Fruit fly (Drosophila melanogaster): Measurements from ENCODE around the gene CG43317.

Gene CG43317

dm6 chr3R:15846234-15846633 is 12.0 kb upstream of the CG43317 start, which contains the start of gene CG4546:
Gene CG4546, plus strand, starts transcription at chr3R:15846534.
- TF ChIP-seq ovo (GFP tag; optimal IDR thresholded peaks at IDR 0.05) (no peak), cic (GFP tag; optimal IDR thresholded peaks at IDR 0.05) (no peak), Mnt (GFP tag; optimal IDR thresholded peaks at IDR 0.05) (no peak)

DNA sequence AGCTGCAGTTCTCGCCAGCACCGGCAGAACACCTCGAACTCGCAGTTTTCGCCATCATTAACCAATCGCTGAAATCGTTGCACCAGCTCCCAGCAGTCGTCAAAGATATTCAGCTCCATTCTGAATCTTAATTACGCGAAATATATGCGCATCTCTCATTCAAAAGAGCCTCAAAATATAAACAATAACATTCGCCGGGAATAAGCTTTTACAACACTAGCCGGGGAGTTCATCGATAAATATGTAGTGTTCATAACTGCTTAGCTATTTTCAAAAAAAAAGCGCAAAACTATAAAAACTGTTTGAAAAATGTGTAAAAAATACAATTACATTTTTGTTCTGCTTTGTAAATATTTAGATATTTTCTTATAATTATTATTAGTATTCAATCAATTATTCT is 5.1 kb upstream of the CG43317 start, which contains the start of gene Pbp45:
Gene Pbp45, minus strand, starts transcription at position 222 of the 400 bp plus-strand sequence.
- TF ChIP-seq CG7101 (tag; optimal IDR thresholded peaks at IDR 0.05) (peak; percentile 41), Crg-1 (GFP tag; optimal IDR thresholded peaks at IDR 0.05) (peak; percentile 23), pad (GFP tag; optimal IDR thresholded peaks at IDR 0.05) (peak; percentile 16), cic (GFP tag; optimal IDR thresholded peaks at IDR 0.05) (no peak), kay (GFP tag; ENCODE audit: borderline replicate concordance) (no peak), CG5204 (GFP tag; optimal IDR thresholded peaks at IDR 0.05) (no peak), tj (GFP tag; optimal IDR thresholded peaks at IDR 0.05) (peak; percentile 35), CG12768 (GFP tag; optimal IDR thresholded peaks at IDR 0.05) (no peak), CG11617 (GFP tag; optimal IDR thresholded peaks at IDR 0.05) (no peak), CG14711 (tag; optimal IDR thresholded peaks at IDR 0.05) (peak; percentile 32), Mnt (GFP tag; optimal IDR thresholded peaks at IDR 0.05) (no peak), bab1 (GFP tag; optimal IDR thresholded peaks at IDR 0.05) (no peak), CG33017 (tag; optimal IDR thresholded peaks at IDR 0.05) (no peak), ovo (GFP tag; optimal IDR thresholded peaks at IDR 0.05) (no peak), CG1620 (GFP tag; optimal IDR thresholded peaks at IDR 0.05) (peak; percentile 14)

dm6 chr3R:15836864-15837824 is 2.9 kb upstream of the CG43317 start, which contains the start of the genes ND-23 and spn-E:
Gene ND-23, minus strand, starts transcription at chr3R:15837117.
Gene spn-E, plus strand, starts transcription at chr3R:15837419.
- peak; percentile 49 for TF ChIP-seq pad (GFP tag; optimal IDR thresholded peaks at IDR 0.05)
- peak; percentile 63 for TF ChIP-seq CG33017 (tag; optimal IDR thresholded peaks at IDR 0.05)
- TF ChIP-seq CG1620 (GFP tag; optimal IDR thresholded peaks at IDR 0.05): no peak
- TF ChIP-seq tj (GFP tag; optimal IDR thresholded peaks at IDR 0.05): peak; percentile 85
- peak; percentile 78 for TF ChIP-seq CG14711 (tag; optimal IDR thresholded peaks at IDR 0.05)
- peak; percentile 62 for TF ChIP-seq CG11617 (GFP tag; optimal IDR thresholded peaks at IDR 0.05)
- peak; percentile 48 for TF ChIP-seq bab1 (GFP tag; optimal IDR thresholded peaks at IDR 0.05)
- TF ChIP-seq CG7101 (tag; optimal IDR thresholded peaks at IDR 0.05): peak; percentile 80
- no peak for TF ChIP-seq Hr96 (GFP tag; optimal IDR thresholded peaks at IDR 0.05)
- TF ChIP-seq toe (GFP tag; optimal IDR thresholded peaks at IDR 0.05): peak; percentile 55
- no peak for TF ChIP-seq kay (GFP tag; ENCODE audit: borderline replicate concordance)
- TF ChIP-seq ovo (GFP tag; optimal IDR thresholded peaks at IDR 0.05): peak; percentile 76
- peak; percentile 60 for TF ChIP-seq Crg-1 (GFP tag; optimal IDR thresholded peaks at IDR 0.05)
- TF ChIP-seq CG7045 (GFP tag; optimal IDR thresholded peaks at IDR 0.05): peak; percentile 42

DNA sequence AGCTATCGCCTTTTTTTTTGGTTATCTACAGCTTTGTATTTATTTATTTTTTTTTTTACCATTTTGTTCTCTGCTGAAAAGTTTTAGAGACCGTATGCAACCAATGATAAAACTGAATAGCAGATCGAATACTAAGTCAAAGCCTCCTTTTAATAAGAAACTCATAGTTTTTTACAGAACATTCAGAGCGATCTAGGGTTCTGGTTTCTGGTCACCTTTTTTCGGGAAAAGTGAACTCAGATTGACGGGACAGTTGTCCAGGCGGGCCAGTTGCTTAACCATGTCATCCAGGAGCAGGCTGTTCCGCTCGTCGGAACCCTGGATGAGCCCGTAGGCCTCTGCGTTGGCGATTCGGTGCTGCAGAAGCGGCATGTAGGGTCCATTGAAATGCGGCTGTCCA is 893 bp downstream of the CG43317 start, which contains the start of gene CG43318:
Gene CG43318, minus strand, starts transcription at position 101 of the 400 bp plus-strand sequence.
- no peak for TF ChIP-seq Hr96 (GFP tag; optimal IDR thresholded peaks at IDR 0.05)
- TF ChIP-seq CG11617 (GFP tag; optimal IDR thresholded peaks at IDR 0.05): no peak
- no peak for TF ChIP-seq CG1620 (GFP tag; optimal IDR thresholded peaks at IDR 0.05)
- TF ChIP-seq ovo (GFP tag; optimal IDR thresholded peaks at IDR 0.05): no peak
- no peak for TF ChIP-seq CG5204 (GFP tag; optimal IDR thresholded peaks at IDR 0.05)
- TF ChIP-seq Mnt (GFP tag; optimal IDR thresholded peaks at IDR 0.05): no peak
- TF ChIP-seq toe (GFP tag; optimal IDR thresholded peaks at IDR 0.05): no peak
- no peak for TF ChIP-seq kay (GFP tag; ENCODE audit: borderline replicate concordance)
- no peak for TF ChIP-seq cnc (optimal IDR thresholded peaks at IDR 0.05)
- TF ChIP-seq tj (GFP tag; optimal IDR thresholded peaks at IDR 0.05): no peak
- no peak for TF ChIP-seq Crg-1 (GFP tag; optimal IDR thresholded peaks at IDR 0.05)
- TF ChIP-seq CG12768 (GFP tag; optimal IDR thresholded peaks at IDR 0.05): no peak

- TF ChIP-seq Hr96 (GFP tag; optimal IDR thresholded peaks at IDR 0.05) (no peak), pad (GFP tag; optimal IDR thresholded peaks at IDR 0.05) (no peak), CG33017 (tag; optimal IDR thresholded peaks at IDR 0.05) (no peak), cic (GFP tag; optimal IDR thresholded peaks at IDR 0.05) (no peak), Mnt (GFP tag; optimal IDR thresholded peaks at IDR 0.05) (no peak), cnc (optimal IDR thresholded peaks at IDR 0.05) (no peak), kay (GFP tag; ENCODE audit: borderline replicate concordance) (no peak), CG14711 (tag; optimal IDR thresholded peaks at IDR 0.05) (no peak), ovo (GFP tag; optimal IDR thresholded peaks at IDR 0.05) (no peak), toe (GFP tag; optimal IDR thresholded peaks at IDR 0.05) (no peak), CG7045 (GFP tag; optimal IDR thresholded peaks at IDR 0.05) (no peak), CG7101 (tag; optimal IDR thresholded peaks at IDR 0.05) (no peak), Clk (GFP tag; optimal IDR thresholded peaks at IDR 0.05) (no peak), CG1620 (GFP tag; optimal IDR thresholded peaks at IDR 0.05) (no peak), bab1 (GFP tag; optimal IDR thresholded peaks at IDR 0.05) (no peak), tj (GFP tag; optimal IDR thresholded peaks at IDR 0.05) (no peak), Crg-1 (GFP tag; optimal IDR thresholded peaks at IDR 0.05) (no peak), CG11617 (GFP tag; optimal IDR thresholded peaks at IDR 0.05) (no peak)
Measured at dm6 chr3R:15832525-15832924, 1.7 kb downstream of the CG43317 start, which contains the start of gene rec. Gene rec, minus strand, starts transcription at chr3R:15832632.

dm6 chr3R:15827559-15827958 is 6.7 kb downstream of the CG43317 start:
- TF ChIP-seq CG11617 (GFP tag; optimal IDR thresholded peaks at IDR 0.05) (no peak), Mnt (GFP tag; optimal IDR thresholded peaks at IDR 0.05) (no peak), Clk (GFP tag; optimal IDR thresholded peaks at IDR 0.05) (no peak), CG5204 (GFP tag; optimal IDR thresholded peaks at IDR 0.05) (no peak), kay (GFP tag; ENCODE audit: borderline replicate concordance) (peak; percentile 20), bab1 (GFP tag; optimal IDR thresholded peaks at IDR 0.05) (no peak)
